Fruit fly (Drosophila melanogaster) whole organism, embryonic: ENCODE measurements around the gene Bx42.

ENCODE experiments used
- B-H1 ChIP-seq: fragments of 200-800 bp; sonication (Bioruptor generic); IDR thresholded peaks from 3 replicates; pipeline ENCODE4 v1.3.6; 2022; ENCODE audit warnings: missing biosample characterization, missing genetic modification characterization
- BtbVII ChIP-seq: fragments of 200-800 bp; sonication (Bioruptor generic); optimal IDR thresholded peaks from 3 replicates; lab custom pipeline; 2017; ENCODE audit warnings: missing biosample characterization, mild to moderate bottlenecking, missing genetic modification characterization
- CG10959 ChIP-seq: fragments of 200-800 bp; sonication (Bioruptor generic); IDR thresholded peaks from 2 replicates; pipeline ENCODE4 v1.3.6; 2022; ENCODE audit warnings: missing biosample characterization, missing genetic modification characterization
- CG10979 ChIP-seq: fragments of 200-800 bp; sonication (Bioruptor generic); optimal IDR thresholded peaks from 2 replicates; lab custom pipeline; 2018; ENCODE audit warnings: missing biosample characterization, mild to moderate bottlenecking, missing genetic modification characterization, moderate library complexity
- CG14014 ChIP-seq: fragments of 200-800 bp; sonication (Bioruptor generic); IDR thresholded peaks from 2 replicates; pipeline ENCODE4 v1.3.6; 2022; ENCODE audit warnings: missing biosample characterization, missing genetic modification characterization
- CG14710 ChIP-seq: fragments of 200-800 bp; sonication (Bioruptor generic); optimal IDR thresholded peaks from 3 replicates; lab custom pipeline; 2019; ENCODE audit warnings: missing biosample characterization, mild to moderate bottlenecking, missing genetic modification characterization, moderate library complexity
- CG17359 ChIP-seq: fragments of 200-800 bp; sonication (Bioruptor generic); optimal IDR thresholded peaks from 3 replicates; lab custom pipeline; 2018; ENCODE audit warnings: missing biosample characterization, mild to moderate bottlenecking, missing genetic modification characterization, moderate library complexity
- CG17385 ChIP-seq: fragments of 200-800 bp; sonication (Bioruptor generic); optimal IDR thresholded peaks from 3 replicates; lab custom pipeline; 2018; ENCODE audit warnings: missing biosample characterization, mild to moderate bottlenecking, missing genetic modification characterization
- CG1792 ChIP-seq: fragments of 200-800 bp; sonication (Bioruptor generic); optimal IDR thresholded peaks from 2 replicates; lab custom pipeline; 2016; ENCODE audit warnings: missing biosample characterization, missing genetic modification characterization
- CG18599 ChIP-seq: fragments of 200-800 bp; sonication (Bioruptor generic); optimal IDR thresholded peaks from 3 replicates; lab custom pipeline; 2017; ENCODE audit warnings: missing biosample characterization, missing genetic modification characterization, mild to moderate bottlenecking, moderate library complexity, missing genetic modification reagents
- CG2120 ChIP-seq: fragments of 200-800 bp; sonication (Bioruptor generic); optimal IDR thresholded peaks from 3 replicates; lab custom pipeline; 2016; ENCODE audit warnings: missing biosample characterization, missing genetic modification characterization
- CG32772 ChIP-seq: fragments of 200-800 bp; sonication (Bioruptor generic); IDR thresholded peaks from 2 replicates; pipeline ENCODE4 v1.3.6; 2022; ENCODE audit warnings: missing biosample characterization, missing genetic modification characterization
- CG4282 ChIP-seq: fragments of 200-800 bp; sonication (Bioruptor generic); optimal IDR thresholded peaks from 2 replicates; lab custom pipeline; 2016; ENCODE audit warnings: missing biosample characterization, missing genetic modification characterization
- CG4617 ChIP-seq: fragments of 200-800 bp; sonication (Bioruptor generic); optimal IDR thresholded peaks from 3 replicates; lab custom pipeline; 2016; ENCODE audit warnings: missing biosample characterization, missing genetic modification characterization, borderline replicate concordance
- CG4730 ChIP-seq: fragments of 200-800 bp; sonication (Bioruptor generic); IDR thresholded peaks from 2 replicates; pipeline ENCODE4 v1.3.6; 2022; ENCODE audit warnings: missing biosample characterization, missing genetic modification characterization
- CG6175 ChIP-seq: fragments of 200-800 bp; sonication (Bioruptor generic); IDR thresholded peaks from 3 replicates; pipeline ENCODE4 v1.3.6; 2022; ENCODE audit warnings: missing biosample characterization, missing genetic modification characterization
- CG6689 ChIP-seq: fragments of 200-800 bp; sonication (Bioruptor generic); IDR thresholded peaks from 2 replicates; pipeline ENCODE4 v1.3.6; 2022; ENCODE audit warnings: missing biosample characterization, missing genetic modification characterization
- CG7556 ChIP-seq: fragments of 200-800 bp; sonication (Bioruptor generic); optimal IDR thresholded peaks from 2 replicates; lab custom pipeline; 2017; ENCODE audit warnings: missing biosample characterization, mild to moderate bottlenecking, missing genetic modification characterization
- CG7839 ChIP-seq: fragments of 200-800 bp; sonication (Bioruptor generic); optimal IDR thresholded peaks from 3 replicates; lab custom pipeline; 2018; ENCODE audit warnings: missing biosample characterization, mild to moderate bottlenecking, missing genetic modification characterization, moderate library complexity
- CG8290 ChIP-seq, 3 experiments: fragments of 200-800 bp; sonication (Bioruptor generic); optimal IDR thresholded peaks; 2 replicates each; lab custom pipeline; 2016 to 2019; ENCODE audit warnings: missing biosample characterization in 3 of 3, missing genetic modification characterization in 3 of 3, mild to moderate bottlenecking in 2 of 3, moderate library complexity in 1 of 3
- CG8944 ChIP-seq: fragments of 200-800 bp; sonication (Bioruptor generic); optimal IDR thresholded peaks from 3 replicates; lab custom pipeline; 2016; ENCODE audit warnings: missing biosample characterization, missing genetic modification characterization
- CoRest ChIP-seq: fragments of 200-800 bp; sonication (Bioruptor generic); optimal IDR thresholded peaks from 3 replicates; lab custom pipeline; 2018; ENCODE audit warnings: missing biosample characterization, mild to moderate bottlenecking, missing genetic modification characterization, moderate library complexity
- D19A ChIP-seq: fragments of 200-800 bp; optimal IDR thresholded peaks from 3 replicates; lab custom pipeline; 2019; ENCODE audit warnings: missing biosample characterization, mild to moderate bottlenecking, missing genetic modification characterization, moderate library complexity
- Dbx ChIP-seq: fragments of 200-800 bp; sonication (Bioruptor generic); IDR thresholded peaks from 3 replicates; pipeline ENCODE4 v1.3.6; 2022; ENCODE audit warnings: missing biosample characterization, missing genetic modification characterization
- Drgx ChIP-seq: fragments of 200-800 bp; sonication (Bioruptor generic); IDR thresholded peaks from 2 replicates; pipeline ENCODE4 v1.3.6; 2022; ENCODE audit warnings: missing biosample characterization, missing genetic modification characterization
- ERR ChIP-seq: fragments of 200-800 bp; sonication (Bioruptor generic); optimal IDR thresholded peaks from 2 replicates; lab custom pipeline; 2016; ENCODE audit warnings: missing biosample characterization, missing genetic modification characterization
- HLH3B ChIP-seq: fragments of 200-800 bp; sonication (Bioruptor generic); IDR thresholded peaks from 2 replicates; pipeline ENCODE4 v1.3.6; 2022; ENCODE audit warnings: missing biosample characterization, missing genetic modification characterization
- Kr ChIP-seq: fragments of 200-800 bp; sonication (Bioruptor generic); optimal IDR thresholded peaks from 2 replicates; lab custom pipeline; 2017; ENCODE audit warnings: missing biosample characterization, mild to moderate bottlenecking, missing genetic modification characterization
- Lpt ChIP-seq: fragments of >200 bp; optimal IDR thresholded peaks from 2 replicates; lab custom pipeline; 2018; ENCODE audit warnings: missing biosample characterization, missing genetic modification characterization
- MESR4 ChIP-seq: fragments of 200-800 bp; sonication (Bioruptor generic); optimal IDR thresholded peaks from 2 replicates; lab custom pipeline; 2018; ENCODE audit warnings: missing biosample characterization, mild to moderate bottlenecking, missing genetic modification characterization, moderate library complexity
- Med ChIP-seq: fragments of 200-800 bp; sonication (Bioruptor generic); peaks from one replicate; lab custom pipeline; 2016; ENCODE audit warnings: missing biosample characterization, missing genetic modification characterization, mild to moderate bottlenecking, inconsistent platforms, moderate library complexity
- Meics ChIP-seq: fragments of 200-800 bp; sonication (Bioruptor generic); optimal IDR thresholded peaks from 2 replicates; lab custom pipeline; 2017; ENCODE audit warnings: missing biosample characterization, mild to moderate bottlenecking, missing genetic modification characterization
- Oaz ChIP-seq: fragments of 200-800 bp; sonication (Bioruptor generic); IDR thresholded peaks from 2 replicates; pipeline ENCODE4 v1.3.6; 2022; ENCODE audit warnings: missing biosample characterization, missing genetic modification characterization
- Oli ChIP-seq: fragments of 200-800 bp; sonication (Bioruptor generic); optimal IDR thresholded peaks from 2 replicates; lab custom pipeline; 2018; ENCODE audit warnings: missing biosample characterization, mild to moderate bottlenecking, missing genetic modification characterization, moderate library complexity
- Ravus ChIP-seq: fragments of 200-800 bp; sonication (Bioruptor generic); IDR thresholded peaks from 2 replicates; pipeline ENCODE4 v1.3.6; 2022; ENCODE audit warnings: missing biosample characterization, missing genetic modification characterization
- Rx ChIP-seq: fragments of 200-800 bp; sonication (Bioruptor generic); IDR thresholded peaks from 2 replicates; pipeline ENCODE4 v1.3.6; 2022; ENCODE audit warnings: missing biosample characterization, missing genetic modification characterization
- Tbp ChIP-seq: fragments of >200 bp; optimal IDR thresholded peaks from 2 replicates; lab custom pipeline; 2018; ENCODE audit warnings: missing biosample characterization, missing genetic modification characterization
- bab2 ChIP-seq: fragments of 200-800 bp; sonication (Bioruptor generic); optimal IDR thresholded peaks from 2 replicates; lab custom pipeline; 2016; ENCODE audit warnings: missing biosample characterization, missing genetic modification characterization
- bsh ChIP-seq, 2 experiments: fragments of 200-800 bp; sonication (Bioruptor generic); optimal IDR thresholded peaks; 2 replicates each; lab custom pipeline; 2017 to 2018; ENCODE audit warnings: mild to moderate bottlenecking in 2 of 2, missing biosample characterization in 2 of 2, missing genetic modification characterization in 2 of 2, moderate library complexity in 1 of 2
- ci ChIP-seq: fragments of 200-800 bp; sonication (Bioruptor generic); IDR thresholded peaks from 3 replicates; pipeline ENCODE4 v1.3.6; 2022; ENCODE audit warnings: missing biosample characterization, missing genetic modification characterization
- dmrt11E ChIP-seq: fragments of 200-800 bp; sonication (Bioruptor generic); optimal IDR thresholded peaks from 3 replicates; lab custom pipeline; 2018; ENCODE audit warnings: missing biosample characterization, mild to moderate bottlenecking, missing genetic modification characterization, moderate library complexity
- dpn ChIP-seq, 2 experiments: fragments of 200-800 bp; sonication (Bioruptor generic); optimal IDR thresholded peaks; 3 replicates each; lab custom pipeline; 2016; ENCODE audit warnings: missing biosample characterization in 2 of 2, missing genetic modification characterization in 2 of 2
- ewg ChIP-seq: fragments of 200-800 bp; sonication (Bioruptor generic); optimal IDR thresholded peaks from 3 replicates; lab custom pipeline; 2017; ENCODE audit warnings: mild to moderate bottlenecking, missing biosample characterization, missing genetic modification reagents, missing genetic modification characterization
- hb ChIP-seq: fragments of 200-800 bp; sonication (Bioruptor generic); IDR thresholded peaks from 3 replicates; pipeline ENCODE4 v1.3.6; 2022; ENCODE audit warnings: missing biosample characterization, missing genetic modification characterization; ENCODE audit not compliant: partially characterized antibody
- oc ChIP-seq: fragments of 200-800 bp; sonication (Bioruptor generic); optimal IDR thresholded peaks from 2 replicates; lab custom pipeline; 2018; ENCODE audit warnings: missing biosample characterization, mild to moderate bottlenecking, missing genetic modification characterization, moderate library complexity
- pros ChIP-seq: fragments of 200-800 bp; sonication (Bioruptor generic); optimal IDR thresholded peaks from 3 replicates; lab custom pipeline; 2019; ENCODE audit warnings: missing biosample characterization, mild to moderate bottlenecking, missing genetic modification characterization, moderate library complexity
- ssp ChIP-seq: fragments of 200-800 bp; sonication (Bioruptor generic); IDR thresholded peaks from 2 replicates; pipeline ENCODE4 v1.3.6; 2022; ENCODE audit warnings: missing biosample characterization, missing genetic modification characterization
- vnd ChIP-seq: fragments of 200-800 bp; sonication (Bioruptor generic); IDR thresholded peaks from 3 replicates; pipeline ENCODE4 v1.3.6; 2022; ENCODE audit warnings: missing biosample characterization, missing genetic modification characterization; ENCODE audit not compliant: partially characterized antibody
- zfh2 ChIP-seq: fragments of 200-800 bp; sonication (Bioruptor generic); optimal IDR thresholded peaks from 2 replicates; lab custom pipeline; 2016; ENCODE audit warnings: missing biosample characterization, missing genetic modification characterization

Gene Bx42

DNA sequence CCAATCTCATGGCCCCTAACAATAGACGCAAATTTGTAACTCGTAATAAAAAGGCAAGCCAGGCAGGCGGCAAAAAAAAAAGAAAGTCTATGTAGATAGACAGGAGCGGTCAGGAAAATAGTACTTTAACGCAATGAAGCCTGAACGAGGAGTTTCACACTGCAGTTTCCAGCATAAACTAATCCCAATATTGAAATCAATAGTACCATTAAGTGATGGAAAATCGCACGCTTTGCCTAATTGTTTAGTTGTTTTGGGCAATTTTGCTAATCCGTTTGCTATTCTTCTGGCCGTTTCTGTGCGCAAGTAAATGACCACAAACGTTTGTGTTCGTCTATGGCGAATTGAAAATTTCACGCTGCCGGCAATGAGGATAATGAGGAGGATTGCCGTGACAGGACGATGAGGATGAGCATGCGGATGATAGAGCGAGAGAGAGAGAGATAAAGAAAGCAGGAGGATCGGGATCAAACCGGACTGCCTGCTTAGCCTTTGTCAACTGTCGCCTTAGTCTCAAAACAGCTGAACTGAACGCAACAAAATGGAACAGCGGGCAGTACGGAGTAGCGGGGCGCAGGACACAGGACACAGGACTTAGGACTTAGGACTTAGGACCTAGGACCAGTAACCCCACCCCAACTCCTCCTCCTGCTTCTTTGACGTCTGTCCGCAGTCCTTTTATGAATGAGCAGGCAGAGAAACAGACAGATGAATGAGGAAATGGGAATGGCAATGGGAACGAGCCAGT is 21.0 kb upstream of the Bx42 start (continued):
- TF ChIP-seq Oli (tag; lab: Kevin White, UChicago) (peak; percentile 33), bab2 (GFP tag; lab: Kevin White, UChicago) (peak; percentile 7), CG4617 (GFP tag; lab: Kevin White, UChicago) (no peak), CG7556 (GFP tag; lab: Kevin White, UChicago) (no peak), Kr (GFP tag; lab: Kevin White, UChicago) (peak; percentile 56), CG4282 (no peak), CG17385 (no peak), CG7839 (peak; percentile 40), Ravus (no peak), CG17359 (peak; percentile 17), Oaz (GFP tag; lab: Robert Waterston, UW) (0 out of 2 replicates have a peak, but pooled peaks have one; percentile 16), ewg (GFP tag; lab: Kevin White, UChicago) (no peak), ERR (GFP tag; lab: Kevin White, UChicago) (no peak), CG1792 (no peak), CG6689 (GFP tag; lab: Robert Waterston, UW) (peak; percentile 38), CG2120 (GFP tag; lab: Kevin White, UChicago) (peak; percentile 28), CG10979 (tag; lab: Kevin White, UChicago) (peak; percentile 19), ci (0 out of 3 replicates have a peak, but pooled peaks have one; percentile 13), CG10959 (GFP tag; lab: Robert Waterston, UW) (no peak), CG14014 (GFP tag; lab: Robert Waterston, UW) (no peak), dmrt11E (tag; lab: Kevin White, UChicago) (no peak), CoRest (tag; lab: Kevin White, UChicago) (peak; percentile 2), B-H1 (GFP tag; lab: Robert Waterston, UW) (no peak), Rx (GFP tag; lab: Robert Waterston, UW) (no peak), oc (no peak), hb (GFP tag; lab: Robert Waterston, UW) (no peak), CG4730 (GFP tag; lab: Robert Waterston, UW) (no peak), CG14710 (no peak), CG18599 (peak; percentile 51), zfh2 (GFP tag; lab: Kevin White, UChicago) (no peak), Lpt (GFP tag; lab: Kevin White, UChicago) (no peak), Drgx (GFP tag; lab: Robert Waterston, UW) (0 out of 2 replicates have a peak, but pooled peaks have one; percentile 12), Med (GFP tag; lab: Kevin White, UChicago) (peak; percentile 77), CG32772 (GFP tag; lab: Robert Waterston, UW) (no peak), MESR4 (GFP tag; lab: Kevin White, UChicago) (no peak), dpn (GFP tag; optimal IDR thresholded peaks at IDR 0.05; lab: Kevin White, UChicago) (peak in 1 of 2 experiments; percentile 19), ssp (GFP tag; lab: Robert Waterston, UW) (no peak), pros (peak; percentile 95), CG8290 (GFP tag; optimal IDR thresholded peaks at IDR 0.05; lab: Kevin White, UChicago) (no peak), CG8290 (tag; optimal IDR thresholded peaks at IDR 0.05; lab: Kevin White, UChicago) (peak in 1 of 2 experiments; percentile 36), bsh (GFP tag; optimal IDR thresholded peaks at IDR 0.05; lab: Kevin White, UChicago) (peak in 1 of 2 experiments; percentile 20), CG6175 (GFP tag; lab: Robert Waterston, UW) (no peak), CG8944 (GFP tag; lab: Kevin White, UChicago) (peak; percentile 16), BtbVII (no peak), Dbx (GFP tag; lab: Robert Waterston, UW) (no peak), Tbp (no peak), D19A (tag; lab: Kevin White, UChicago) (no peak), Meics (peak; percentile 12), vnd (GFP tag; lab: Robert Waterston, UW) (no peak), HLH3B (GFP tag; lab: Robert Waterston, UW) (0 out of 2 replicates have a peak, but pooled peaks have one; percentile 18)
